Worm (Caenorhabditis elegans) whole organism, mixed stage, embryonic: ENCODE results near the gene act-2.

ENCODE experiments used
- M03D4.4 ChIP-seq: sonication (generic microtip); optimal IDR thresholded peaks from 2 replicates; lab custom pipeline; 2017; ENCODE audit warnings: mild to moderate bottlenecking, missing genetic modification characterization, missing compliant biosample characterization
- blmp-1 ChIP-seq: fragments of 150-350 bp; optimal IDR thresholded peaks from 2 replicates; lab custom pipeline; 2014; ENCODE audit warnings: missing biosample characterization, missing genetic modification characterization
- ceh-39 ChIP-seq: fragments of 150-350 bp; optimal IDR thresholded peaks from 2 replicates; lab custom pipeline; 2014; ENCODE audit warnings: missing biosample characterization, missing genetic modification characterization
- ceh-43 ChIP-seq: fragments of 200-800 bp; sonication (Bioruptor generic); optimal IDR thresholded peaks from 2 replicates; lab custom pipeline; 2018; ENCODE audit warnings: mild to moderate bottlenecking, missing genetic modification characterization, moderate library complexity, missing compliant biosample characterization
- ces-1 ChIP-seq: fragments of 150-350 bp; optimal IDR thresholded peaks from 2 replicates; lab custom pipeline; 2014; ENCODE audit warnings: missing biosample characterization, missing genetic modification reagents, missing genetic modification characterization
- cnd-1 ChIP-seq: fragments of 200-800 bp; sonication (Bioruptor generic); optimal IDR thresholded peaks from 2 replicates; lab custom pipeline; 2018; ENCODE audit warnings: mild to moderate bottlenecking, missing genetic modification characterization, missing compliant biosample characterization
- drap-1 ChIP-seq: fragments of 200-800 bp; sonication (Bioruptor generic); optimal IDR thresholded peaks from 3 replicates; lab custom pipeline; 2018; ENCODE audit warnings: mild to moderate bottlenecking, missing genetic modification characterization, missing compliant biosample characterization
- elt-1 ChIP-seq: sonication (generic microtip); optimal IDR thresholded peaks from 2 replicates; lab custom pipeline; 2017; ENCODE audit warnings: missing genetic modification characterization, mild to moderate bottlenecking, missing compliant biosample characterization, antibody characterized with exemption, moderate library complexity, borderline replicate concordance; ENCODE audit not compliant: insufficient read depth
- flh-1 ChIP-seq: fragments of 200-800 bp; sonication (Bioruptor generic); optimal IDR thresholded peaks from 2 replicates; lab custom pipeline; 2018; ENCODE audit warnings: mild to moderate bottlenecking, missing genetic modification characterization, moderate library complexity, missing compliant biosample characterization
- ham-2 ChIP-seq: fragments of 200-800 bp; sonication (Bioruptor generic); optimal IDR thresholded peaks from 2 replicates; lab custom pipeline; 2018; ENCODE audit warnings: mild to moderate bottlenecking, missing genetic modification characterization, missing compliant biosample characterization
- hlh-1 ChIP-seq: fragments of 150-350 bp; optimal IDR thresholded peaks from 2 replicates; lab custom pipeline; 2014; ENCODE audit warnings: missing biosample characterization, missing genetic modification reagents, missing genetic modification characterization
- lin-13 ChIP-seq: fragments of 150-350 bp; optimal IDR thresholded peaks from 2 replicates; lab custom pipeline; 2014; ENCODE audit warnings: missing biosample characterization, missing genetic modification characterization
- lin-32 ChIP-seq: fragments of 200-800 bp; sonication (Bioruptor generic); optimal IDR thresholded peaks from 2 replicates; lab custom pipeline; 2018; ENCODE audit warnings: mild to moderate bottlenecking, missing genetic modification characterization, missing compliant biosample characterization
- lsy-2 ChIP-seq: fragments of 150-350 bp; optimal IDR thresholded peaks from 2 replicates; lab custom pipeline; 2014; ENCODE audit warnings: missing biosample characterization, missing genetic modification characterization
- mab-5 ChIP-seq: fragments of 150-350 bp; optimal IDR thresholded peaks from 2 replicates; lab custom pipeline; 2014; ENCODE audit warnings: missing biosample characterization, missing genetic modification characterization
- mep-1 ChIP-seq: fragments of 150-350 bp; optimal IDR thresholded peaks from 2 replicates; lab custom pipeline; 2017; ENCODE audit warnings: missing biosample characterization, missing genetic modification reagents, missing genetic modification characterization, inconsistent platforms
- mls-2 ChIP-seq: sonication (generic microtip); optimal IDR thresholded peaks from 2 replicates; lab custom pipeline; 2016; ENCODE audit warnings: mild to moderate bottlenecking, missing genetic modification characterization, moderate library complexity, missing compliant biosample characterization
- nhr-12 ChIP-seq: fragments of 150-350 bp; optimal IDR thresholded peaks from 2 replicates; lab custom pipeline; 2014; ENCODE audit warnings: missing biosample characterization, missing genetic modification characterization
- nhr-2 ChIP-seq: fragments of 150-350 bp; optimal IDR thresholded peaks from 2 replicates; lab custom pipeline; 2014; ENCODE audit warnings: missing biosample characterization, missing genetic modification characterization
- nhr-237 ChIP-seq: fragments of 150-350 bp; optimal IDR thresholded peaks from 2 replicates; lab custom pipeline; 2014; ENCODE audit warnings: missing biosample characterization, missing genetic modification characterization
- nhr-28 ChIP-seq: fragments of 150-350 bp; optimal IDR thresholded peaks from 2 replicates; lab custom pipeline; 2014; ENCODE audit warnings: missing biosample characterization, missing genetic modification characterization
- nhr-76 ChIP-seq: sonication (generic microtip); optimal IDR thresholded peaks from 2 replicates; lab custom pipeline; 2017; ENCODE audit warnings: missing biosample characterization, missing genetic modification characterization
- pha-4 ChIP-seq: fragments of 150-350 bp; optimal IDR thresholded peaks from 2 replicates; lab custom pipeline; 2018; ENCODE audit warnings: missing biosample characterization, missing genetic modification reagents, missing genetic modification characterization
- snpc-4 ChIP-seq: fragments of 150-350 bp; optimal IDR thresholded peaks from 2 replicates; lab custom pipeline; 2014; ENCODE audit warnings: missing biosample characterization, missing genetic modification characterization
- sptf-1 ChIP-seq: sonication (generic microtip); optimal IDR thresholded peaks from 2 replicates; lab custom pipeline; 2017; ENCODE audit warnings: mild to moderate bottlenecking, missing genetic modification characterization, moderate library complexity, missing compliant biosample characterization
- tbx-8 ChIP-seq: fragments of 200-800 bp; sonication (Bioruptor generic); optimal IDR thresholded peaks from 2 replicates; lab custom pipeline; 2018; ENCODE audit warnings: mild to moderate bottlenecking, missing genetic modification characterization, moderate library complexity, missing compliant biosample characterization
- unc-120 ChIP-seq: sonication (generic microtip); optimal IDR thresholded peaks from 2 replicates; lab custom pipeline; 2017; ENCODE audit warnings: missing genetic modification characterization, missing compliant biosample characterization; ENCODE audit not compliant: poor library complexity, severe bottlenecking
- unc-39 ChIP-seq: fragments of 150-350 bp; optimal IDR thresholded peaks from 2 replicates; lab custom pipeline; 2014; ENCODE audit warnings: missing biosample characterization, missing genetic modification characterization
- unc-62 ChIP-seq: fragments of 150-350 bp; optimal IDR thresholded peaks from 2 replicates; lab custom pipeline; 2014; ENCODE audit warnings: missing biosample characterization, missing genetic modification reagents, missing genetic modification characterization
- zip-8 ChIP-seq: fragments of 150-350 bp; optimal IDR thresholded peaks from 2 replicates; lab custom pipeline; 2014; ENCODE audit warnings: missing biosample characterization, missing genetic modification characterization

act-2 gene

ce11 chrV:11078104-11078724 lies at the start of gene act-2:
act-2 (minus strand) TSS chrV:11078154.
- TF ChIP-seq ceh-39 (tag; lab: Kevin White, UChicago) (peak; percentile 74), lsy-2 (peak; percentile 64), nhr-237 (tag; lab: Kevin White, UChicago) (peak; percentile 19), nhr-2 (tag; lab: Kevin White, UChicago) (no peak), mep-1 (tag; lab: Kevin White, UChicago) (peak; percentile 79), lin-13 (tag; lab: Kevin White, UChicago) (peak; percentile 67), mls-2 (tag; lab: Kevin White, UChicago) (no peak), zip-8 (tag; lab: Kevin White, UChicago) (no peak), pha-4 (tag; lab: Kevin White, UChicago) (peak; percentile 76), hlh-1 (no peak), ces-1 (GFP tag; lab: Kevin White, UChicago) (peak; percentile 69), unc-120 (tag; lab: Kevin White, UChicago) (peak; percentile 46), cnd-1 (tag; lab: Kevin White, UChicago) (peak; percentile 49)

ce11 chrV:11127197-11127596 lies 49.2 kb upstream of the act-2 start, which contains the start of gene jmjd-5:
jmjd-5 (plus strand) TSS chrV:11127497.
- TF ChIP-seq hlh-1 (no peak), ham-2 (GFP tag; lab: Kevin White, UChicago) (no peak), M03D4.4 (tag; lab: Kevin White, UChicago) (no peak), elt-1 (tag; lab: Kevin White, UChicago) (no peak), mls-2 (tag; lab: Kevin White, UChicago) (no peak), snpc-4 (no peak), ceh-43 (GFP tag; lab: Kevin White, UChicago) (no peak), nhr-76 (tag; lab: Kevin White, UChicago) (no peak), tbx-8 (no peak), cnd-1 (tag; lab: Kevin White, UChicago) (no peak), lsy-2 (no peak), lin-13 (tag; lab: Kevin White, UChicago) (no peak), flh-1 (GFP tag; lab: Kevin White, UChicago) (no peak), blmp-1 (tag; lab: Kevin White, UChicago) (no peak), drap-1 (GFP tag; lab: Kevin White, UChicago) (no peak), unc-39 (tag; lab: Kevin White, UChicago) (no peak), nhr-12 (tag; lab: Kevin White, UChicago) (no peak)

ce11 chrV:11124922-11125321 lies 47.0 kb upstream of the act-2 start, which contains the start of gene C06H2.2:
C06H2.2 (plus strand) TSS chrV:11125222.
- no peak for TF ChIP-seq mep-1 (tag; lab: Kevin White, UChicago)

- no peak for TF ChIP-seq flh-1 (GFP tag; lab: Kevin White, UChicago)
- no peak for TF ChIP-seq mab-5 (tag; lab: Kevin White, UChicago)
- TF ChIP-seq nhr-12 (tag; lab: Kevin White, UChicago) = no peak
- TF ChIP-seq nhr-28 (tag; lab: Kevin White, UChicago) = no peak
- no peak for TF ChIP-seq pha-4 (tag; lab: Kevin White, UChicago)
- TF ChIP-seq lin-32 (GFP tag; lab: Kevin White, UChicago) = no peak
- TF ChIP-seq lin-13 (tag; lab: Kevin White, UChicago) = no peak
- peak; percentile 12 for TF ChIP-seq sptf-1
- peak; percentile 33 for TF ChIP-seq lsy-2
- TF ChIP-seq elt-1 (tag; lab: Kevin White, UChicago) = no peak
- no peak for TF ChIP-seq unc-39 (tag; lab: Kevin White, UChicago)
- TF ChIP-seq nhr-76 (tag; lab: Kevin White, UChicago) = no peak
- TF ChIP-seq ceh-39 (tag; lab: Kevin White, UChicago) = peak; percentile 15
- TF ChIP-seq hlh-1 = peak; percentile 8
- TF ChIP-seq unc-120 (tag; lab: Kevin White, UChicago) = no peak
- no peak for TF ChIP-seq zip-8 (tag; lab: Kevin White, UChicago)
- TF ChIP-seq cnd-1 (tag; lab: Kevin White, UChicago) = no peak
- peak; percentile 48 for TF ChIP-seq mep-1 (tag; lab: Kevin White, UChicago)
- TF ChIP-seq unc-62 (GFP tag; lab: Kevin White, UChicago) = no peak
- no peak for TF ChIP-seq snpc-4
- no peak for TF ChIP-seq nhr-237 (tag; lab: Kevin White, UChicago)
- no peak for TF ChIP-seq ceh-43 (GFP tag; lab: Kevin White, UChicago)
- no peak for TF ChIP-seq tbx-8
These were observed 45.9 kb upstream of the act-2 start, which contains the start of the genes atp-5 and lmtr-3 for ce11 chrV:11123817-11124337. atp-5 (minus strand) TSS chrV:11123867. lmtr-3 (plus strand) TSS chrV:11124186.
